Fruit fly (Drosophila melanogaster): ENCODE data around the gene Dyro.

DNA sequence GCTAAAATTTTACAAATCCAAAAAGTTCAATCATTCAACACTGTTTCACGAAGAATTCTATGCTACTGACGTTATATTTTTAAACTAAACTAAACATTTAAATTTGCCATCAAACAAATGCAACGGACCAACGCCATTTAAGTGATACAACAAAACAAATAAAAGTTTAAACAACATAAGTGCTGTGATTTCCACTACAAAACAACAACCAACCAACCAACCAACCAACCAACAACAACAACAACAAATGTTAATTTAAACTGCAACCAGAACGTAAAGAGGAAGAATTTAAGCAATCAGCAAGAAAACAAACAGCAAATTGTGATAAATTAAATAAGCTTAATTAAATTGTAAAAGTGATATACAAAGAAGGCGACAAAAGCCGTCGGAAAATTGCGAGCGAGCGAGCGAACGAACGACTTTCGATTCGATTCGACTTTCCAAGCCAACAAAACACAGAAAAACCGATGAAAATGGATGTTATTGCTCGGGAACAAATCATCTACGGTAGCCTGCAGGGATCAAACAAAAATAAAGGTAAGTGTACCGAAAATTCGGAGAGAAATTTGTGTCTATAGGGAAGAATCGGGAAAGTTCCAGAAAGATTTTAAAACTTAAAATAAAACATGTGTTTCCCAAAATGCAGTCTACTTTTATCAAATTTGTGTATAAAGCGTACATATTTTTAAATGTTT is 43.1 kb downstream of the Dyro start:
- TF ChIP-seq bcd (GFP tag; optimal IDR thresholded peaks at IDR 0.05) (no peak), nmo (GFP tag; optimal IDR thresholded peaks at IDR 0.05) (no peak), Dfd (GFP tag; optimal IDR thresholded peaks at IDR 0.05) (no peak), zfh1 (GFP tag; IDR thresholded peaks at IDR 0.05) (no peak), klu (GFP tag; IDR thresholded peaks at IDR 0.05) (no peak), CG4328 (GFP tag; optimal IDR thresholded peaks at IDR 0.05) (no peak)

Measured in whole organism, embryonic.